Worm (Caenorhabditis elegans): Measurements from ENCODE around the gene col-89.

Gene col-89

DNA sequence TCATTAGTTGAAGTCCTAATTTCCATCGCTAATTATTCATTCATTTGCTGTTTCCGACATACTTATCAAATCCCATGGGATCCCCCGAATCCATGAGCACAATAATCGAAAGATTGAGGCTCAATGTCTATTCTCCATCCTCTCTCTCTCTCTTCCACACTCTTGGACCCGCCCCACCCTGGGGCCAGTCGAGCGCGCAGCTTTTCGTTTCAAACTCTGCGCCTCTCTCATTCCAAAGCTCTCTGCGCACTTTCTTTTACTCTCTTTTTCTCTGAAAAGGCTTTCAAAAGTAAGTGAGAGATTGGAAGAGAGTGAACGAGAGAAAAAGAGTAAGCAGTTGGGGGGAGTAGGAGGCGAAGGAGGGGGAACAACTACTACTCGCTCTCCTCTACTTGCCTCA is 26.2 kb upstream of the col-89 start, which contains the start of gene acy-1 (continued):
- TF ChIP-seq fkh-8 (tag; optimal IDR thresholded peaks at IDR 0.05) (peak; percentile 83), tlp-1 (tag; optimal IDR thresholded peaks at IDR 0.05) (no peak), ceh-88 (GFP tag; IDR thresholded peaks at IDR 0.05) (no peak), pax-3 (tag; optimal IDR thresholded peaks at IDR 0.05) (peak; percentile 49), snu-23 (GFP tag; optimal IDR thresholded peaks at IDR 0.05) (peak; percentile 79), nhr-19 (GFP tag; conservative IDR thresholded peaks at IDR 0.05) (peak; percentile 73), nhr-90 (tag; optimal IDR thresholded peaks at IDR 0.05; ENCODE audit: poor library complexity) (no peak), C04F5.9 (tag; optimal IDR thresholded peaks at IDR 0.05) (peak; percentile 31), skn-1 (tag; optimal IDR thresholded peaks at IDR 0.05) (peak; percentile 75), ceh-82 (tag; optimal IDR thresholded peaks at IDR 0.05) (peak; percentile 60 to 86 (median 68)), zip-4 (GFP tag; optimal IDR thresholded peaks at IDR 0.05) (no peak), ceh-90 (tag; optimal IDR thresholded peaks at IDR 0.05) (no peak), ztf-4 (tag; optimal IDR thresholded peaks at IDR 0.05) (no peak), sptf-1 (tag; optimal IDR thresholded peaks at IDR 0.05) (no peak), nhr-11 (tag; optimal IDR thresholded peaks at IDR 0.05) (no peak), Y116A8C.19 (tag; optimal IDR thresholded peaks at IDR 0.05; ENCODE audit: borderline replicate concordance) (no peak), blmp-1 (tag; optimal IDR thresholded peaks at IDR 0.05) (peak; percentile 38), nhr-77 (tag; optimal IDR thresholded peaks at IDR 0.05) (peak; percentile 69), lin-35 (GFP tag; optimal IDR thresholded peaks at IDR 0.05) (peak; percentile 50 to 76), nhr-237 (tag; optimal IDR thresholded peaks at IDR 0.05) (peak; percentile 46), alr-1 (tag; optimal IDR thresholded peaks at IDR 0.05; ENCODE audit: borderline replicate concordance) (no peak), hpl-2 (GFP tag; optimal IDR thresholded peaks at IDR 0.05) (no peak), swsn-7 (tag; optimal IDR thresholded peaks at IDR 0.05) (peak; percentile 84), nhr-76 (tag; optimal IDR thresholded peaks at IDR 0.05) (no peak), hlh-17 (GFP tag; optimal IDR thresholded peaks at IDR 0.05; ENCODE audit: borderline replicate concordance) (no peak), tbx-2 (tag; optimal IDR thresholded peaks at IDR 0.05) (peak; percentile 73), nhr-85 (tag) (peak; percentile 62), ets-5 (GFP tag; IDR thresholded peaks at IDR 0.05) (no peak), aly-2 (tag; optimal IDR thresholded peaks at IDR 0.05) (no peak), ceh-63 (GFP tag; optimal IDR thresholded peaks at IDR 0.05) (no peak), nhr-20 (tag; optimal IDR thresholded peaks at IDR 0.05) (peak; percentile 58), vab-15 (tag; optimal IDR thresholded peaks at IDR 0.05) (no peak), lin-13 (GFP tag; optimal IDR thresholded peaks at IDR 0.05) (peak; percentile 67), ztf-11 (tag; optimal IDR thresholded peaks at IDR 0.05) (peak in 1 of 2 experiments; percentile 13), isw-1 (GFP tag; IDR thresholded peaks at IDR 0.05) (peak; percentile 64), ceh-8 (GFP tag; optimal IDR thresholded peaks at IDR 0.05) (peak; percentile 62), sox-4 (tag; optimal IDR thresholded peaks at IDR 0.05) (peak; percentile 20)

DNA sequence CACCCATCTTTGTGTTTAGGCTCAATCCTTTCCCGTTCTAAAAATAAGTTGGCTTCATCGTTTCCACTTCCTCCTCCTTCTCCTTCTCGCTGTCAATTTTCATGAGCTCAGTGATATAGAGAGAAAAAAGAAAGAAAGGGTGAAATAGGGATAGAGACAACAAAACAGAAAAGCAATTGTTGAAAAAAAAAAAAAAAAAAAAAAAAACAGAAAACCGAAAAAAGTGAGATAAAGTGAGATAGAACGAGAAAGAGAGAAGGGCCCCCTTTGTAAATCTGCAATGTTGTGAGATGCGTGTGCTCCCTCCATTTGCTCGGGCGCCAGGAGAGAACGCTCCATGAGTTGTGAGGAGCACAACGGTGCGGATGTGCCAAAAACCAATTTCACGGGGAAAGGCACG is 24.0 kb upstream of the col-89 start:
- TF ChIP-seq nhr-71 (tag; optimal IDR thresholded peaks at IDR 0.05) = peak; percentile 50
- TF ChIP-seq nhr-19 (GFP tag; conservative IDR thresholded peaks at IDR 0.05) = no peak; the same call in 1 of the 2 replicates
- TF ChIP-seq nhr-237 (tag; optimal IDR thresholded peaks at IDR 0.05) = no peak
- no peak for TF ChIP-seq nhr-28 (tag; optimal IDR thresholded peaks at IDR 0.05)
- peak; percentile 8 for TF ChIP-seq dsc-1 (tag; optimal IDR thresholded peaks at IDR 0.05)
- TF ChIP-seq nhr-77 (tag; optimal IDR thresholded peaks at IDR 0.05) = no peak
- no peak for TF ChIP-seq nhr-12 (tag; optimal IDR thresholded peaks at IDR 0.05)
- no peak for TF ChIP-seq elt-2 (tag; optimal IDR thresholded peaks at IDR 0.05)
- no peak for TF ChIP-seq F16B12.6 (tag; optimal IDR thresholded peaks at IDR 0.05)
- peak; percentile 26 for TF ChIP-seq mef-2 (tag; optimal IDR thresholded peaks at IDR 0.05)
- TF ChIP-seq dpl-1 (GFP tag; optimal IDR thresholded peaks at IDR 0.05) = peak in 1 of 3 experiments; percentile 6
- no peak for TF ChIP-seq sup-37 (GFP tag; optimal IDR thresholded peaks at IDR 0.05)
- no peak for TF ChIP-seq ztf-4 (tag; optimal IDR thresholded peaks at IDR 0.05)
- no peak for TF ChIP-seq ces-1 (GFP tag; optimal IDR thresholded peaks at IDR 0.05)
- no peak for TF ChIP-seq sptf-1 (tag; optimal IDR thresholded peaks at IDR 0.05)
- TF ChIP-seq alr-1 (tag; optimal IDR thresholded peaks at IDR 0.05; ENCODE audit: borderline replicate concordance) = no peak
- TF ChIP-seq mab-9 (GFP tag; IDR thresholded peaks at IDR 0.05) = no peak
- no peak for TF ChIP-seq ceh-88 (GFP tag; IDR thresholded peaks at IDR 0.05)
- TF ChIP-seq xbp-1 (tag; optimal IDR thresholded peaks at IDR 0.05) = no peak
- TF ChIP-seq tbx-2 (tag; optimal IDR thresholded peaks at IDR 0.05) = no peak
- TF ChIP-seq jun-1 (tag; optimal IDR thresholded peaks at IDR 0.05) = no peak
- TF ChIP-seq fos-1 (tag; optimal IDR thresholded peaks at IDR 0.05) = no peak
- TF ChIP-seq rnt-1 (tag; optimal IDR thresholded peaks at IDR 0.05) = no peak
- no peak for TF ChIP-seq ets-5 (GFP tag; IDR thresholded peaks at IDR 0.05)
- TF ChIP-seq lin-14 (GFP tag; optimal IDR thresholded peaks at IDR 0.05) = peak; percentile 69

Data from whole organism, L1 larva.